Fruit fly (Drosophila melanogaster) whole organism, wandering third instar larva: Measurements from ENCODE around the gene rdx.
A peak's percentile ranks its signal among the peaks of the same experiment; 100 is the strongest.

Experiments
- Abd-B ChIP-seq: fragments of >200 bp; optimal IDR thresholded peaks from 2 replicates; lab custom pipeline; 2017; ENCODE audit warnings: missing biosample characterization, missing genetic modification characterization
- CG32264 ChIP-seq: fragments of 200-800 bp; sonication (Bioruptor generic); optimal IDR thresholded peaks from 2 replicates; lab custom pipeline; 2016; ENCODE audit warnings: missing biosample characterization, missing genetic modification characterization
- CG9705 ChIP-seq: fragments of 200-800 bp; sonication (Bioruptor generic); optimal IDR thresholded peaks from 2 replicates; lab custom pipeline; 2018; ENCODE audit warnings: missing biosample characterization, mild to moderate bottlenecking, missing genetic modification characterization
- CrebA ChIP-seq: fragments of 200-800 bp; sonication (Bioruptor generic); optimal IDR thresholded peaks from 2 replicates; lab custom pipeline; 2016; ENCODE audit warnings: missing biosample characterization, mild to moderate bottlenecking, missing genetic modification characterization, borderline replicate concordance
- Dfd ChIP-seq: fragments of >200 bp; optimal IDR thresholded peaks from 2 replicates; lab custom pipeline; 2017; ENCODE audit warnings: missing biosample characterization, missing genetic modification characterization
- Dif ChIP-seq: fragments of 200-275, 200-300 bp; sonication (Bioruptor generic); optimal IDR thresholded peaks from 2 replicates; lab custom pipeline; 2018; ENCODE audit warnings: missing biosample characterization, missing genetic modification characterization; ENCODE audit not compliant: partially characterized antibody
- GATAd ChIP-seq: sonication (Bioruptor generic); optimal IDR thresholded peaks from 2 replicates; lab custom pipeline; 2016; ENCODE audit warnings: missing biosample characterization, missing genetic modification characterization
- HLH106 ChIP-seq: fragments of 200-800 bp; optimal IDR thresholded peaks from 3 replicates; lab custom pipeline; 2019; ENCODE audit warnings: missing biosample characterization, mild to moderate bottlenecking, missing genetic modification characterization, moderate library complexity
- Hnf4 ChIP-seq: fragments of 200-800 bp; sonication (Bioruptor generic); optimal IDR thresholded peaks from 2 replicates; lab custom pipeline; 2016; ENCODE audit warnings: missing biosample characterization, mild to moderate bottlenecking, missing genetic modification characterization
- Hr78 ChIP-seq: fragments of >200 bp; optimal IDR thresholded peaks from 2 replicates; lab custom pipeline; 2017; ENCODE audit warnings: missing biosample characterization, missing genetic modification characterization
- Hr83 ChIP-seq: fragments of 200-300 bp; sonication (Bioruptor generic); optimal IDR thresholded peaks from 2 replicates; lab custom pipeline; 2016; ENCODE audit warnings: missing biosample characterization, mild to moderate bottlenecking, missing genetic modification characterization, moderate library complexity; ENCODE audit not compliant: poor library complexity, severe bottlenecking
- Jra ChIP-seq: sonication (Bioruptor generic); optimal IDR thresholded peaks from 2 replicates; lab custom pipeline; 2016; ENCODE audit warnings: missing biosample characterization, missing genetic modification characterization
- Mio ChIP-seq: sonication (Bioruptor generic); optimal IDR thresholded peaks from 2 replicates; lab custom pipeline; 2016; ENCODE audit warnings: missing biosample characterization, missing genetic modification characterization
- Myc ChIP-seq: fragments of >200 bp; optimal IDR thresholded peaks from 2 replicates; lab custom pipeline; 2017
- N ChIP-seq: fragments of >200 bp; optimal IDR thresholded peaks from 2 replicates; lab custom pipeline; 2018; ENCODE audit warnings: missing biosample characterization, missing external identifiers, missing genetic modification characterization
- OdsH ChIP-seq: fragments of 200-800 bp; sonication (Bioruptor generic); optimal IDR thresholded peaks from 2 replicates; lab custom pipeline; 2016; ENCODE audit warnings: missing biosample characterization, mild to moderate bottlenecking, missing genetic modification characterization
- Rel ChIP-seq, 2 experiments: fragments of 200-800 bp; sonication (Bioruptor generic) in 1 of 2; optimal IDR thresholded peaks; 2 replicates in 1 of 2; 3 replicates in 1 of 2; lab custom pipeline; 2016 to 2019; ENCODE audit warnings: mild to moderate bottlenecking in 2 of 2, missing biosample characterization in 2 of 2, missing genetic modification characterization in 2 of 2, moderate library complexity in 1 of 2
- Sp1 ChIP-seq: fragments of 200-800 bp; sonication (Bioruptor generic); optimal IDR thresholded peaks from 3 replicates; lab custom pipeline; 2019; ENCODE audit warnings: missing biosample characterization, mild to moderate bottlenecking, missing genetic modification characterization, moderate library complexity
- Vsx2 ChIP-seq: fragments of 200-300, 225-300 bp; sonication (Bioruptor generic); optimal IDR thresholded peaks from 2 replicates; lab custom pipeline; 2018; ENCODE audit warnings: missing biosample characterization, missing genetic modification characterization; ENCODE audit not compliant: partially characterized antibody
- br ChIP-seq: fragments of 200-800 bp; sonication (Bioruptor generic); optimal IDR thresholded peaks from 2 replicates; lab custom pipeline; 2016; ENCODE audit warnings: missing biosample characterization, missing genetic modification characterization
- brk ChIP-seq: fragments of 200-800 bp; sonication (Bioruptor generic); optimal IDR thresholded peaks from 2 replicates; lab custom pipeline; 2016; ENCODE audit warnings: missing biosample characterization, mild to moderate bottlenecking, missing genetic modification characterization
- dl ChIP-seq, 2 experiments: fragments of 175-275, 200-275 bp in 1 of 2; fragments of 200-275 bp in 1 of 2; sonication (Bioruptor generic); optimal IDR thresholded peaks; lab custom pipeline; 2018; ENCODE audit warnings: mild to moderate bottlenecking in 2 of 2, missing biosample characterization in 2 of 2, missing genetic modification characterization in 2 of 2, moderate library complexity in 2 of 2; ENCODE audit not compliant: partially characterized antibody in 2 of 2, insufficient read depth in 1 of 2
- dmrt93B ChIP-seq: fragments of 200-800 bp; sonication (Bioruptor generic); optimal IDR thresholded peaks from 2 replicates; lab custom pipeline; 2018; ENCODE audit warnings: missing biosample characterization, mild to moderate bottlenecking, missing genetic modification characterization
- dsf ChIP-seq: sonication (Bioruptor generic); optimal IDR thresholded peaks from 2 replicates; lab custom pipeline; 2016; ENCODE audit warnings: missing biosample characterization, missing genetic modification characterization, borderline replicate concordance
- ey ChIP-seq: fragments of 200-800 bp; sonication (Bioruptor generic); optimal IDR thresholded peaks from 2 replicates; lab custom pipeline; 2016; ENCODE audit warnings: missing biosample characterization, missing genetic modification characterization
- foxo ChIP-seq, 2 experiments: fragments of 200-800 bp; sonication (Bioruptor generic); optimal IDR thresholded peaks; 2 replicates in 1 of 2; 3 replicates in 1 of 2; lab custom pipeline; 2016 to 2017; ENCODE audit warnings: missing biosample characterization in 2 of 2, missing genetic modification characterization in 2 of 2
- fru ChIP-seq: fragments of 200-800 bp; sonication (Bioruptor generic); optimal IDR thresholded peaks from 3 replicates; lab custom pipeline; 2016; ENCODE audit warnings: missing biosample characterization, mild to moderate bottlenecking, missing genetic modification characterization
- h ChIP-seq: fragments of 200-800 bp; sonication (Bioruptor generic); optimal IDR thresholded peaks from 3 replicates; lab custom pipeline; 2016; ENCODE audit warnings: missing biosample characterization, mild to moderate bottlenecking, missing genetic modification characterization
- jim ChIP-seq: fragments of 175-275, 200-325 bp; sonication (Bioruptor generic); optimal IDR thresholded peaks from 2 replicates; lab custom pipeline; 2016; ENCODE audit warnings: missing biosample characterization, mild to moderate bottlenecking, missing genetic modification characterization
- lola ChIP-seq: fragments of >200 bp; optimal IDR thresholded peaks from 2 replicates; lab custom pipeline; 2017; ENCODE audit warnings: missing biosample characterization, missing genetic modification characterization
- pan ChIP-seq: fragments of >200 bp; optimal IDR thresholded peaks from 2 replicates; lab custom pipeline; 2017
- psq ChIP-seq: fragments of 200-800 bp; sonication (Bioruptor generic); optimal IDR thresholded peaks from 3 replicates; lab custom pipeline; 2017; ENCODE audit warnings: missing biosample characterization, mild to moderate bottlenecking, missing genetic modification characterization, moderate library complexity
- rgr ChIP-seq: fragments of 200-800 bp; sonication (Bioruptor generic); optimal IDR thresholded peaks from 3 replicates; lab custom pipeline; 2016; ENCODE audit warnings: missing biosample characterization, mild to moderate bottlenecking, missing genetic modification characterization
- sage ChIP-seq: fragments of 200-800 bp; sonication (Bioruptor generic); optimal IDR thresholded peaks from 2 replicates; lab custom pipeline; 2016; ENCODE audit warnings: missing biosample characterization, mild to moderate bottlenecking, missing genetic modification characterization
- sv ChIP-seq: fragments of 200-800 bp; sonication (Bioruptor generic); optimal IDR thresholded peaks from 3 replicates; lab custom pipeline; 2016; ENCODE audit warnings: missing biosample characterization, missing genetic modification characterization
- tai ChIP-seq: sonication (Bioruptor generic); optimal IDR thresholded peaks from 2 replicates; lab custom pipeline; 2016; ENCODE audit warnings: missing biosample characterization, missing genetic modification characterization
- usp ChIP-seq: fragments of >200 bp; optimal IDR thresholded peaks from 2 replicates; lab custom pipeline; 2017; ENCODE audit warnings: missing biosample characterization, missing genetic modification characterization
- woc ChIP-seq: sonication (Bioruptor generic); optimal IDR thresholded peaks from 2 replicates; lab custom pipeline; 2016; ENCODE audit warnings: missing biosample characterization, mild to moderate bottlenecking, missing genetic modification characterization

rdx gene

dm6 chr3R:13983272-13984032, 48.4 kb downstream of the rdx start:
- peak; percentile 81 for TF ChIP-seq Jra
- TF ChIP-seq brk (GFP tag; lab: Kevin White, UChicago) = peak; percentile 63
- peak; percentile 69 to 97 for TF ChIP-seq foxo (GFP tag; optimal IDR thresholded peaks at IDR 0.05; lab: Kevin White, UChicago)
- peak; percentile 13 for TF ChIP-seq Hr83 (GFP tag; lab: Kevin White, UChicago)
- TF ChIP-seq pan (lab: Kevin White, UChicago) = peak; percentile 86
- TF ChIP-seq lola (GFP tag; lab: Kevin White, UChicago) = no peak
- peak; percentile 97 for TF ChIP-seq h (GFP tag; lab: Kevin White, UChicago)
- peak; percentile 75 for TF ChIP-seq sage (GFP tag; lab: Kevin White, UChicago)
- TF ChIP-seq CG32264 = peak; percentile 76
- TF ChIP-seq CrebA (GFP tag; lab: Kevin White, UChicago) = peak; percentile 84
- no peak for TF ChIP-seq usp (GFP tag; lab: Kevin White, UChicago)
- peak; percentile 96 for TF ChIP-seq OdsH (GFP tag; lab: Kevin White, UChicago)
- TF ChIP-seq Myc (lab: Kevin White, UChicago) = no peak
- peak; percentile 99 for TF ChIP-seq woc (GFP tag; lab: Kevin White, UChicago)
- no peak for TF ChIP-seq Abd-B (GFP tag; lab: Kevin White, UChicago)
- no peak for TF ChIP-seq Dfd (GFP tag; lab: Kevin White, UChicago)
- TF ChIP-seq dl (GFP tag; optimal IDR thresholded peaks at IDR 0.05; lab: Kevin White, UChicago; ENCODE audit: insufficient read depth in 1 of 2, partially characterized antibody in 2 of 2) = peak; percentile 86 to 97
- TF ChIP-seq tai (GFP tag; lab: Kevin White, UChicago) = peak; percentile 84
- TF ChIP-seq fru (GFP tag; lab: Kevin White, UChicago) = peak; percentile 98
- TF ChIP-seq N (GFP tag; lab: Kevin White, UChicago) = no peak
- peak; percentile 95 for TF ChIP-seq Vsx2
- peak; percentile 61 for TF ChIP-seq sv (GFP tag; lab: Kevin White, UChicago)
- TF ChIP-seq Mio (GFP tag; lab: Kevin White, UChicago) = peak; percentile 47
- peak; percentile 97 for TF ChIP-seq ey (GFP tag; lab: Kevin White, UChicago)
- TF ChIP-seq Hr78 (GFP tag; lab: Kevin White, UChicago) = no peak
- peak; percentile 90 for TF ChIP-seq dmrt93B (GFP tag; lab: Kevin White, UChicago)
- TF ChIP-seq jim (GFP tag; lab: Kevin White, UChicago) = no peak
- TF ChIP-seq rgr (GFP tag; lab: Kevin White, UChicago) = peak; percentile 96
- peak; percentile 82 for TF ChIP-seq Hnf4 (GFP tag; lab: Kevin White, UChicago)
- TF ChIP-seq CG9705 (GFP tag; lab: Kevin White, UChicago) = peak; percentile 68
- TF ChIP-seq Sp1 = peak; percentile 92
- TF ChIP-seq dsf (GFP tag; lab: Kevin White, UChicago) = peak; percentile 71
- no peak for TF ChIP-seq Rel (GFP tag; optimal IDR thresholded peaks at IDR 0.05; lab: Kevin White, UChicago)
- TF ChIP-seq Rel (tag; optimal IDR thresholded peaks at IDR 0.05; lab: Kevin White, UChicago) = peak; percentile 77
- peak; percentile 93 for TF ChIP-seq HLH106
- peak; percentile 93 for TF ChIP-seq psq
- peak; percentile 97 for TF ChIP-seq Dif (GFP tag; lab: Kevin White, UChicago)
- peak; percentile 96 for TF ChIP-seq br (GFP tag; lab: Kevin White, UChicago)
- TF ChIP-seq GATAd (GFP tag; lab: Kevin White, UChicago) = no peak

- TF ChIP-seq Dfd (GFP tag; lab: Kevin White, UChicago) = peak; percentile 74
- TF ChIP-seq usp (GFP tag; lab: Kevin White, UChicago) = no peak
These were observed 49.5 kb downstream of the rdx start for dm6 chr3R:13982298-13982846.
